Fruit fly (Drosophila melanogaster) whole organism: ENCODE measurements around the gene Tg.

Source experiments
- CG8478 ChIP-seq: fragments of >200 bp; optimal IDR thresholded peaks from 2 replicates; lab custom pipeline; 2018; ENCODE audit warnings: inconsistent platforms
- Dll ChIP-seq: fragments of >200 bp; optimal IDR thresholded peaks from 2 replicates; lab custom pipeline; 2017
- EcR ChIP-seq, 2 experiments: fragments of >200 bp; optimal IDR thresholded peaks; 2 replicates each; lab custom pipeline; 2017; ENCODE audit warnings: missing biosample characterization in 2 of 2, missing genetic modification characterization in 2 of 2, missing genetic modification reagents in 2 of 2
- pan ChIP-seq: fragments of >200 bp; optimal IDR thresholded peaks from 2 replicates; lab custom pipeline; 2017
- psq ChIP-seq: fragments of >200 bp; optimal IDR thresholded peaks from 2 replicates; lab custom pipeline; 2017
- usp ChIP-seq: fragments of >200 bp; optimal IDR thresholded peaks from 2 replicates; lab custom pipeline; 2017; ENCODE audit warnings: missing biosample characterization, missing genetic modification characterization, mixed read lengths

DNA sequence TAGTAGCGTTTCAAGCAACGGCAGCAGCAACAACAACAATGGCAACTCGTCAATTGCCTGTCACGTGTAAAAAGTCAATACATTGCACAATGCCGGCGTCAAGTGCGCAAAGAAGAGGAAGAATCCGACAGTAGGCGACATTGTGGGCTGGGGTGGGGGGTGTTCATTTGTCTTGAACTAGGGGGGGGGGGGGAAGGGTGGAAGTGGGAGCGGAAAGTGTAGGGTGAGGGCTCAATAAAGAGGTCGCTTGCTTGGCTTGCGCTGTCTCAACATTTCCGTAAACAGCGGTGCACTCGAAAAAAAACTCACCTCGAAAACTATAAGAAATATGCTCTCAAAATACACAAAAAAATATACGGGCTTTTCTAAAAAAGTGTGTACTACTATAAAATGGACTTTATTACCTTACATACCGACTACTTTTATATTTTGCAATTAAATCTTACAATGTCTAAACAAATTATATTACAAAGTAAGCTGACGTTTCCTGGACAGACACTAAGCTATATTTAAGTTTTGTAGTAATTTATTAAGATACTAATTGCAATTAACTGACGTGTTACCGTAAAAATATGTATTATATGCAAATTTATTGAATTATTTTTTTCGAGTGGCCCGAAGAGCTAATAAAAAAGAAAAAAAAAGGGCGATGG, 45.3 kb upstream of the Tg start:
- TF ChIP-seq psq (lab: Kevin White, UChicago) (no peak), usp (GFP tag; lab: Kevin White, UChicago) (no peak), pan (lab: Kevin White, UChicago) (no peak), Dll (lab: Kevin White, UChicago) (no peak), CG8478 (lab: Kevin White, UChicago) (no peak), EcR (GFP tag; optimal IDR thresholded peaks at IDR 0.05; lab: Kevin White, UChicago) (no peak)
